Worm (Caenorhabditis elegans): Measurements from ENCODE around the gene T22C8.6.

DNA sequence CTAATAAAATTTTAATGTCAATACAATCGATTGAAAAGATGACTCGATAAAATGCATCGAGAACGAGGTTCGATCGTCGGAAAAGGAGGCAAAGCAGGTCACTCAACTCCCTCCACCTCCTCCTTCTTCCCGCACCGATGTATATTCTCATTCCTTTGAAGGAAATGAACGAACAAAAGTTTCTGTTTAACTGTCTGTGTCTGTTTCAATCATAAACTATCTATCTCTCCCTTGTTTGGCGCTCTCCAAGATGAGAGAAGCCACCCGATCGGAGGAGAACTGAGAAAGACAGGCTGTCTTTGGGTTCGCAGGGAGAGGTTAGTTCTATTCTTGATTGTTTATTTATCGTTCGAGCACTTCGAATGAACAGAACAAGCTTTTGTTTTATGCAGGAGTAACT is 11.1 kb upstream of the T22C8.6 start, which contains the start of gene D2085.7:
- TF ChIP-seq T22C8.4 (GFP tag; IDR thresholded peaks at IDR 0.05) (no peak), ztf-29 (GFP tag; IDR thresholded peaks at IDR 0.05) (no peak), cog-1 (tag; optimal IDR thresholded peaks at IDR 0.05) (no peak), flt-1 (GFP tag; IDR thresholded peaks at IDR 0.05) (no peak), ref-1 (GFP tag; conservative IDR thresholded peaks at IDR 0.05) (no peak), klf-2 (GFP tag; conservative IDR thresholded peaks at IDR 0.05) (no peak), med-1 (GFP tag; optimal IDR thresholded peaks at IDR 0.05; ENCODE audit: insufficient read depth) (no peak), ztf-23 (GFP tag; IDR thresholded peaks at IDR 0.05) (no peak), tab-1 (GFP tag; IDR thresholded peaks at IDR 0.05) (no peak)

All from whole organism, midembryonic.